Fruit fly (Drosophila melanogaster): ENCODE results near the gene exex.

Gene exex

DNA sequence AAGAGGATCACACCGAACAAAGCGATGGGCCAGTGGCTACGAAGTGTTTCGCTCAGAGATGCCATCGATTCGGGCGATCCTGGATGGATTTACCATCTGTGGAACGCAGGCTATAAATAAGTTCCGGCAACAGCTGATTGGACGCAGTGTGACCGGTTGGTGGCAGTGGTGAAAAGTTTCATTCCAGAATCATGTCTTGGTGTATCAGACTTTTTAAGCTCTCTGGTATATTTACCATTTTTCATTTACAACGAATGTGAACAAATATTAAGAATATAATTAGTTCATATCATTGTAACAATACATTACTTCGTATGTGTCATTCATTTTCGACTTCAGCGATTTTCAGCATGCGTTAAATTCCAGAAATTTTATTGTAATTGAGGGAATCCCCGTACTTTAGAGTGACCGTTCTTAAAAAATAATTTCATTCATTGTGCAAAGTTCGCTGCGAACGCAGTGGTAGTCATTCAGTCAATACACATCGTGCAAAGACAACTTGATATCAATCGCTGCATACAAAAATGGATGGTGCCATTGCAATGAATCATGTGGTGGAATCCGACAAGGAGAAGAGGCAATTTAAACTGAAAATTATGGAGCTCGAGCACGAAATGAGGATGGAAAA, 32.9 kb upstream of the exex start, which contains the start of gene Tmem43 (continued):
- TF ChIP-seq CG2889 (GFP tag; IDR thresholded peaks at IDR 0.05) (no peak), tin (GFP tag; optimal IDR thresholded peaks at IDR 0.05) (no peak), grn (GFP tag; optimal IDR thresholded peaks at IDR 0.05) (no peak), CG8944 (GFP tag; optimal IDR thresholded peaks at IDR 0.05) (no peak), Hand (GFP tag; optimal IDR thresholded peaks at IDR 0.05) (no peak), CG34224 (GFP tag; IDR thresholded peaks at IDR 0.05; ENCODE audit: partially characterized antibody) (no peak), Camta (GFP tag; optimal IDR thresholded peaks at IDR 0.05) (no peak), phol (tag; optimal IDR thresholded peaks at IDR 0.05) (peak; percentile 9), NC2β (GFP tag; optimal IDR thresholded peaks at IDR 0.05) (no peak), Antp (GFP tag; optimal IDR thresholded peaks at IDR 0.05) (no peak), CG14965 (GFP tag; optimal IDR thresholded peaks at IDR 0.05; ENCODE audit: borderline replicate concordance) (no peak), CG12769 (tag; optimal IDR thresholded peaks at IDR 0.05) (peak; percentile 33), NfI (GFP tag; optimal IDR thresholded peaks at IDR 0.05) (no peak), C15 (GFP tag; IDR thresholded peaks at IDR 0.05) (no peak), CG8478 (optimal IDR thresholded peaks at IDR 0.05) (no peak), croc (GFP tag; conservative IDR thresholded peaks at IDR 0.05) (no peak), Adf1 (GFP tag; IDR thresholded peaks at IDR 0.05) (no peak), usp (GFP tag; optimal IDR thresholded peaks at IDR 0.05) (no peak), chm (GFP tag; IDR thresholded peaks at IDR 0.05) (no peak), MTF-1 (GFP tag; optimal IDR thresholded peaks at IDR 0.05; ENCODE audit: borderline replicate concordance) (no peak), CG2712 (tag; optimal IDR thresholded peaks at IDR 0.05) (no peak), CoRest (tag; optimal IDR thresholded peaks at IDR 0.05) (peak; percentile 26), Hr39 (optimal IDR thresholded peaks at IDR 0.05) (no peak), CG14441 (GFP tag; IDR thresholded peaks at IDR 0.05) (no peak), Hmx (GFP tag; optimal IDR thresholded peaks at IDR 0.05) (no peak), Mrtf (GFP tag; IDR thresholded peaks at IDR 0.05) (no peak), CG8089 (GFP tag; optimal IDR thresholded peaks at IDR 0.05) (no peak), ems (GFP tag; optimal IDR thresholded peaks at IDR 0.05) (no peak), Chrac-16 (GFP tag; optimal IDR thresholded peaks at IDR 0.05) (no peak), CG17186 (GFP tag; optimal IDR thresholded peaks at IDR 0.05) (peak; percentile 13), CG2120 (GFP tag; optimal IDR thresholded peaks at IDR 0.05) (no peak), unpg (GFP tag; optimal IDR thresholded peaks at IDR 0.05) (no peak), gfzf (GFP tag; optimal IDR thresholded peaks at IDR 0.05) (peak; percentile 79)

DNA sequence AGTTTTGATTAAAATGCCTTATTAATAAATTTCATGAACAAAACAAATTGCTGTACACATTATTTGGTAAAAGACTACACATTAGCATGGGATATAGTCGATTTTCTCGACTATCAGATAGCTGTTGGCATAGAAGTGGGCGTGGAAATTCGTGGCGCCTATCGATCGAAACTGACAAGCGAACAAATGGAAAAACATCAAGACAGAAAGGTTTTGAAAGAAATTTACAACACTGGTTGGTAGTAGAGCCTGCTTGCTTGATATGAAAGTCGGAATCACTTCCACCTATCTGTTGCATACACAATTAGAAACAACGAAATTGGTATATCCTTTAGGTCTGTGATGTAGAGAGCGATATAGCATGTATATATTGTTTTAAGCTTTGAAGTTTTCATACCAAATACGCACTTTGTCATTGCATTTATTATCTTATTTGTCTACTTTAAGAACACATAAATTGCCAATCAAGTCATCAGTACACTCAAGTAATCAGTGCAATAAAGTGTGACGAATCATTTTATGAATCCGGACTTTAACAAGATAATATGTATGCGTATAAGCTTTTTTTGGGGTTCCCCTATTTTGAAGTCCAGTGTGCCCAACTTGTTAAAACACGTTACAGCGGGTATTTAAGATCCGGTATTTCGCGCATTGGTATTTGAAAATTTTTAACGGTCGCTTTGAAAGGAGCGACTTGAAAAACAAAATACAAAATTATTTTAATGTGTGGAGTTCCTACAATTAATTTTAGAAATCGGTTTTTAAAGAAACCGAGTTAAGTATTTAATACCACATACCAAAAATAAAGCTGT, 32.0 kb upstream of the exex start:
- TF ChIP-seq CG13424 (tag; optimal IDR thresholded peaks at IDR 0.05) (no peak), toy (GFP tag; IDR thresholded peaks at IDR 0.05) (no peak), CoRest (tag; optimal IDR thresholded peaks at IDR 0.05) (peak; percentile 83), otp (GFP tag; IDR thresholded peaks at IDR 0.05) (no peak), CG9797 (GFP tag; optimal IDR thresholded peaks at IDR 0.05) (peak; percentile 24), Dll (GFP tag; IDR thresholded peaks at IDR 0.05; ENCODE audit: partially characterized antibody) (peak; percentile 62), CG14667 (GFP tag; IDR thresholded peaks at IDR 0.05) (no peak), stc (GFP tag; IDR thresholded peaks at IDR 0.05) (no peak), gfzf (GFP tag; optimal IDR thresholded peaks at IDR 0.05) (peak; percentile 70), btn (GFP tag; optimal IDR thresholded peaks at IDR 0.05) (no peak), Eip74EF (GFP tag; optimal IDR thresholded peaks at IDR 0.05) (no peak), Stat92E (GFP tag; optimal IDR thresholded peaks at IDR 0.05) (no peak), amos (GFP tag; IDR thresholded peaks at IDR 0.05; ENCODE audit: partially characterized antibody) (peak; percentile 41; the same call in 1 of the 2 replicates), CG8281 (tag; optimal IDR thresholded peaks at IDR 0.05) (peak; percentile 55), Doc3 (GFP tag; IDR thresholded peaks at IDR 0.05; ENCODE audit: partially characterized antibody) (peak; percentile 53; the same call in 2 of the 3 replicates), Myb (GFP tag; optimal IDR thresholded peaks at IDR 0.05) (peak; percentile 91), inv (GFP tag; IDR thresholded peaks at IDR 0.05; ENCODE audit: partially characterized antibody) (0 out of 2 replicates have a peak, but pooled peaks have one; percentile 28), crp (GFP tag; optimal IDR thresholded peaks at IDR 0.05) (peak in 1 of 2 experiments; percentile 50)

All from whole organism, embryonic.